Fruit fly (Drosophila melanogaster) whole organism, embryonic: ENCODE measurements around the gene CG31551.

ENCODE experiments used
- Abd-B ChIP-seq: fragments of 200-800 bp; sonication (Bioruptor generic); optimal IDR thresholded peaks from 2 replicates; lab custom pipeline; 2018; ENCODE audit warnings: missing biosample characterization, mild to moderate bottlenecking, missing genetic modification characterization, moderate library complexity
- CG1024 ChIP-seq: fragments of 200-800 bp; sonication (Bioruptor generic); IDR thresholded peaks from 2 replicates; pipeline ENCODE4 v1.3.6; 2022; ENCODE audit warnings: missing biosample characterization, missing genetic modification characterization
- CG10431 ChIP-seq: fragments of 200-800 bp; sonication (Bioruptor generic); optimal IDR thresholded peaks from 3 replicates; lab custom pipeline; 2018; ENCODE audit warnings: missing biosample characterization, mild to moderate bottlenecking, missing genetic modification characterization
- CG10654 ChIP-seq: fragments of 200-800 bp; sonication (Bioruptor generic); optimal IDR thresholded peaks from 2 replicates; lab custom pipeline; 2016; ENCODE audit warnings: missing biosample characterization, missing genetic modification characterization
- CG10959 ChIP-seq: fragments of 200-800 bp; sonication (Bioruptor generic); IDR thresholded peaks from 2 replicates; pipeline ENCODE4 v1.3.6; 2022; ENCODE audit warnings: missing biosample characterization, missing genetic modification characterization
- CG11504 ChIP-seq: fragments of 200-800 bp; sonication (Bioruptor generic); optimal IDR thresholded peaks from 3 replicates; lab custom pipeline; 2019; ENCODE audit warnings: missing biosample characterization, mild to moderate bottlenecking, missing genetic modification characterization, moderate library complexity
- CG12071 ChIP-seq: fragments of 200-800 bp; sonication (Bioruptor generic); optimal IDR thresholded peaks from 3 replicates; lab custom pipeline; 2018; ENCODE audit warnings: missing biosample characterization, mild to moderate bottlenecking, missing genetic modification characterization
- CG12236 ChIP-seq: fragments of 200-800 bp; sonication (Bioruptor generic); optimal IDR thresholded peaks from 2 replicates; lab custom pipeline; 2016; ENCODE audit warnings: missing biosample characterization, missing genetic modification characterization
- CG12299 ChIP-seq: fragments of 200-800 bp; sonication (Bioruptor generic); optimal IDR thresholded peaks from 2 replicates; lab custom pipeline; 2018; ENCODE audit warnings: missing biosample characterization, mild to moderate bottlenecking, missing genetic modification characterization
- CG13296 ChIP-seq: fragments of 200-800 bp; sonication (Bioruptor generic); optimal IDR thresholded peaks from 3 replicates; lab custom pipeline; 2018; ENCODE audit warnings: missing biosample characterization, mild to moderate bottlenecking, missing genetic modification characterization
- CG14050 ChIP-seq: fragments of 200-800 bp; sonication (Bioruptor generic); IDR thresholded peaks from 3 replicates; pipeline ENCODE4 v1.3.6; 2022; ENCODE audit warnings: missing biosample characterization, missing genetic modification characterization
- CG15514 ChIP-seq: fragments of 200-800 bp; sonication (Bioruptor generic); optimal IDR thresholded peaks from 3 replicates; lab custom pipeline; 2017; ENCODE audit warnings: missing biosample characterization, missing genetic modification characterization, mild to moderate bottlenecking, moderate library complexity, missing genetic modification reagents
- CG15696 ChIP-seq: fragments of 200-800 bp; sonication (Bioruptor generic); optimal IDR thresholded peaks from 2 replicates; lab custom pipeline; 2019; ENCODE audit warnings: missing biosample characterization, mild to moderate bottlenecking, missing genetic modification characterization, moderate library complexity
- CG1602 ChIP-seq: fragments of 200-800 bp; sonication (Bioruptor generic); optimal IDR thresholded peaks from 3 replicates; lab custom pipeline; 2016; ENCODE audit warnings: missing biosample characterization, missing genetic modification characterization
- CG17385 ChIP-seq: fragments of 200-800 bp; sonication (Bioruptor generic); optimal IDR thresholded peaks from 3 replicates; lab custom pipeline; 2018; ENCODE audit warnings: missing biosample characterization, mild to moderate bottlenecking, missing genetic modification characterization
- CG18262 ChIP-seq: fragments of 200-800 bp; optimal IDR thresholded peaks from 3 replicates; lab custom pipeline; 2019; ENCODE audit warnings: missing biosample characterization, mild to moderate bottlenecking, missing genetic modification characterization, moderate library complexity
- CG2875 ChIP-seq: fragments of 200-800 bp; sonication (Bioruptor generic); optimal IDR thresholded peaks from 2 replicates; lab custom pipeline; 2017; ENCODE audit warnings: missing biosample characterization, mild to moderate bottlenecking, missing genetic modification characterization, missing genetic modification reagents
- CG2889 ChIP-seq: fragments of 200-800 bp; sonication (Bioruptor generic); IDR thresholded peaks from 3 replicates; pipeline ENCODE4 v1.3.6; 2022; ENCODE audit warnings: missing biosample characterization, missing genetic modification characterization
- CG30431 ChIP-seq: fragments of 200-800 bp; sonication (Bioruptor generic); optimal IDR thresholded peaks from 2 replicates; lab custom pipeline; 2017; ENCODE audit warnings: missing biosample characterization, missing genetic modification characterization
- CG31224 ChIP-seq: fragments of 200-800 bp; sonication (Bioruptor generic); IDR thresholded peaks from 2 replicates; pipeline ENCODE4 v1.3.6; 2022; ENCODE audit warnings: missing biosample characterization, missing genetic modification characterization
- CG31365 ChIP-seq: fragments of 200-800 bp; sonication (Bioruptor generic); optimal IDR thresholded peaks from 2 replicates; lab custom pipeline; 2018; ENCODE audit warnings: missing biosample characterization, mild to moderate bottlenecking, missing genetic modification characterization
- CG34376 ChIP-seq: fragments of 200-800 bp; sonication (Bioruptor generic); optimal IDR thresholded peaks from 2 replicates; lab custom pipeline; 2018; ENCODE audit warnings: missing biosample characterization, mild to moderate bottlenecking, missing genetic modification characterization
- CG4707 ChIP-seq: fragments of 200-800 bp; sonication (Bioruptor generic); optimal IDR thresholded peaks from 2 replicates; lab custom pipeline; 2018; ENCODE audit warnings: missing biosample characterization, mild to moderate bottlenecking, missing genetic modification characterization, moderate library complexity
- CG4730 ChIP-seq: fragments of 200-800 bp; sonication (Bioruptor generic); IDR thresholded peaks from 2 replicates; pipeline ENCODE4 v1.3.6; 2022; ENCODE audit warnings: missing biosample characterization, missing genetic modification characterization
- CG5953 ChIP-seq: fragments of 200-800 bp; sonication (Bioruptor generic); IDR thresholded peaks from 2 replicates; pipeline ENCODE4 v1.3.6; 2022; ENCODE audit warnings: missing biosample characterization, missing genetic modification characterization
- CG6254 ChIP-seq: fragments of 200-800 bp; sonication (Bioruptor generic); optimal IDR thresholded peaks from 3 replicates; lab custom pipeline; 2017; ENCODE audit warnings: mild to moderate bottlenecking, missing biosample characterization, missing genetic modification reagents, missing genetic modification characterization
- CG7963 ChIP-seq: fragments of 200-800 bp; sonication (Bioruptor generic); IDR thresholded peaks from 3 replicates; pipeline ENCODE4 v1.3.6; 2022; ENCODE audit warnings: missing biosample characterization, missing genetic modification characterization; ENCODE audit not compliant: partially characterized antibody
- CG9727 ChIP-seq: fragments of 200-800 bp; sonication (Bioruptor generic); optimal IDR thresholded peaks from 3 replicates; lab custom pipeline; 2017; ENCODE audit warnings: missing biosample characterization, mild to moderate bottlenecking, missing genetic modification characterization
- Ets65A ChIP-seq: fragments of 200-800 bp; sonication (Bioruptor generic); peaks from one replicate; lab custom pipeline; 2016; ENCODE audit warnings: missing biosample characterization, missing genetic modification characterization
- HHEX ChIP-seq: fragments of 200-800 bp; sonication (Bioruptor generic); optimal IDR thresholded peaks from 3 replicates; lab custom pipeline; 2017; ENCODE audit warnings: missing biosample characterization, mild to moderate bottlenecking, missing genetic modification characterization, missing genetic modification reagents
- Hey ChIP-seq: fragments of 200-800 bp; sonication (Bioruptor generic); optimal IDR thresholded peaks from 3 replicates; lab custom pipeline; 2018; ENCODE audit warnings: missing biosample characterization, mild to moderate bottlenecking, missing genetic modification characterization
- Hr51 ChIP-seq, 2 experiments: fragments of 200-800 bp; sonication (Bioruptor generic); optimal IDR thresholded peaks; 2 replicates in 1 of 2; 3 replicates in 1 of 2; lab custom pipeline; 2016 to 2018; ENCODE audit warnings: missing biosample characterization in 2 of 2, missing genetic modification characterization in 2 of 2, mild to moderate bottlenecking in 1 of 2, moderate library complexity in 1 of 2
- Lhr ChIP-seq: fragments of 200-800 bp; sonication (Bioruptor generic); optimal IDR thresholded peaks from 3 replicates; lab custom pipeline; 2017; ENCODE audit warnings: mild to moderate bottlenecking, missing biosample characterization, missing genetic modification reagents, missing genetic modification characterization
- Mad ChIP-seq: fragments of 200-800 bp; sonication (Bioruptor generic); optimal IDR thresholded peaks from 2 replicates; lab custom pipeline; 2016; ENCODE audit warnings: missing biosample characterization, missing genetic modification characterization
- Opbp ChIP-seq: fragments of 200-800 bp; sonication (Bioruptor generic); IDR thresholded peaks from 3 replicates; pipeline ENCODE4 v1.3.6; 2022; ENCODE audit warnings: missing biosample characterization, missing genetic modification characterization; ENCODE audit not compliant: partially characterized antibody
- ab ChIP-seq: fragments of 200-800 bp; sonication (Bioruptor generic); optimal IDR thresholded peaks from 2 replicates; lab custom pipeline; 2016; ENCODE audit warnings: missing biosample characterization, missing genetic modification characterization
- amos ChIP-seq: fragments of 200-800 bp; sonication (Bioruptor generic); IDR thresholded peaks from 2 replicates; pipeline ENCODE4 v1.3.6; 2022; ENCODE audit warnings: missing biosample characterization, missing genetic modification characterization; ENCODE audit not compliant: partially characterized antibody
- br ChIP-seq: fragments of >200 bp; optimal IDR thresholded peaks from 2 replicates; lab custom pipeline; 2017
- btn ChIP-seq: fragments of 200-800 bp; sonication (Bioruptor generic); optimal IDR thresholded peaks from 2 replicates; lab custom pipeline; 2016; ENCODE audit warnings: missing biosample characterization, missing genetic modification characterization
- chinmo ChIP-seq: fragments of 200-800 bp; sonication (Bioruptor generic); IDR thresholded peaks from 4 replicates; pipeline ENCODE4 v1.3.6; 2022; ENCODE audit warnings: missing biosample characterization, missing genetic modification characterization; ENCODE audit not compliant: partially characterized antibody
- dati ChIP-seq: fragments of 200-800 bp; sonication (Bioruptor generic); IDR thresholded peaks from 2 replicates; pipeline ENCODE4 v1.3.6; 2022; ENCODE audit warnings: missing biosample characterization, missing genetic modification characterization
- luna ChIP-seq: fragments of 200-800 bp; sonication (Bioruptor generic); optimal IDR thresholded peaks from 2 replicates; lab custom pipeline; 2016; ENCODE audit warnings: missing biosample characterization, missing genetic modification characterization
- nau ChIP-seq: fragments of 200-800 bp; sonication (Bioruptor generic); optimal IDR thresholded peaks from 3 replicates; lab custom pipeline; 2017; ENCODE audit warnings: missing biosample characterization, mild to moderate bottlenecking, missing genetic modification characterization, missing genetic modification reagents
- onecut ChIP-seq: fragments of 200-800 bp; sonication (Bioruptor generic); IDR thresholded peaks from 2 replicates; pipeline ENCODE4 v1.3.6; 2022; ENCODE audit warnings: missing biosample characterization, missing genetic modification characterization
- p53 ChIP-seq: fragments of 200-800 bp; sonication (Bioruptor generic); optimal IDR thresholded peaks from 2 replicates; lab custom pipeline; 2016; ENCODE audit warnings: missing biosample characterization, missing genetic modification characterization
- pzg ChIP-seq: fragments of 200-800 bp; sonication (Bioruptor generic); optimal IDR thresholded peaks from 3 replicates; lab custom pipeline; 2018; ENCODE audit warnings: missing biosample characterization, mild to moderate bottlenecking, missing genetic modification characterization, moderate library complexity
- sr ChIP-seq: fragments of 200-800 bp; sonication (Bioruptor generic); IDR thresholded peaks from 3 replicates; pipeline ENCODE4 v1.3.6; 2022; ENCODE audit warnings: missing biosample characterization, missing genetic modification characterization
- trh ChIP-seq: fragments of 200-800 bp; sonication (Bioruptor generic); optimal IDR thresholded peaks from 2 replicates; lab custom pipeline; 2016; ENCODE audit warnings: missing biosample characterization, missing genetic modification characterization
- usp ChIP-seq: fragments of >200 bp; optimal IDR thresholded peaks from 2 replicates; lab custom pipeline; 2017; ENCODE audit warnings: missing biosample characterization, missing genetic modification characterization

CG31551 gene

dm6 chr3R:5672658-5673217, 45.1 kb downstream of the CG31551 start (continued):
- 0 out of 3 replicates have a peak, but pooled peaks have one; percentile 12 for TF ChIP-seq CG14050 (GFP tag; lab: Robert Waterston, UW)
- peak; percentile 50 for TF ChIP-seq CG12236 (GFP tag; lab: Kevin White, UChicago)
- peak; percentile 80 for TF ChIP-seq CG15696 (tag; lab: Kevin White, UChicago)
- TF ChIP-seq onecut = peak; percentile 81
- no peak for TF ChIP-seq br (lab: Kevin White, UChicago)
- TF ChIP-seq CG4730 (GFP tag; lab: Robert Waterston, UW) = peak; percentile 16; the same call in 1 of the 2 replicates
- TF ChIP-seq ab = no peak
- TF ChIP-seq sr = peak; percentile 45; the same call in 1 of the 3 replicates
- no peak for TF ChIP-seq Opbp (GFP tag; lab: Robert Waterston, UW)
- TF ChIP-seq CG7963 (GFP tag; lab: Robert Waterston, UW) = no peak
- no peak for TF ChIP-seq Abd-B
- peak; percentile 0 for TF ChIP-seq luna (GFP tag; lab: Kevin White, UChicago)
- TF ChIP-seq CG10654 (GFP tag; lab: Kevin White, UChicago) = peak; percentile 41
- TF ChIP-seq CG17385 (GFP tag; lab: Kevin White, UChicago) = peak; percentile 80
- no peak for TF ChIP-seq CG10959
- TF ChIP-seq CG4707 (GFP tag; lab: Kevin White, UChicago) = peak; percentile 93
- no peak for TF ChIP-seq CG11504 (tag; lab: Kevin White, UChicago)
- TF ChIP-seq CG2875 (GFP tag; lab: Kevin White, UChicago) = peak; percentile 93
- TF ChIP-seq btn = peak; percentile 57
- peak; percentile 93 for TF ChIP-seq CG13296 (GFP tag; lab: Kevin White, UChicago)
- TF ChIP-seq Mad (GFP tag; lab: Kevin White, UChicago) = peak; percentile 77
- no peak for TF ChIP-seq usp (GFP tag; lab: Kevin White, UChicago)
- peak; percentile 67 for TF ChIP-seq CG18262 (tag; lab: Kevin White, UChicago)
- no peak for TF ChIP-seq CG31224 (GFP tag; lab: Robert Waterston, UW)
- peak; percentile 72 for TF ChIP-seq CG15514 (GFP tag; lab: Kevin White, UChicago)
- peak; percentile 89 for TF ChIP-seq HHEX (GFP tag; lab: Kevin White, UChicago)
- TF ChIP-seq CG31365 (tag; lab: Kevin White, UChicago) = peak; percentile 87
- TF ChIP-seq Ets65A (GFP tag; lab: Kevin White, UChicago) = peak; percentile 79
- no peak for TF ChIP-seq CG2889 (GFP tag; lab: Robert Waterston, UW)
- TF ChIP-seq CG1024 = peak; percentile 52; the same call in 1 of the 2 replicates
- no peak; the same call in 1 of the 2 replicates for TF ChIP-seq amos
- TF ChIP-seq trh (GFP tag; lab: Kevin White, UChicago) = peak; percentile 50
- no peak for TF ChIP-seq CG5953
- peak; percentile 99 for TF ChIP-seq p53
- peak; percentile 80 for TF ChIP-seq CG9727 (GFP tag; lab: Kevin White, UChicago)
- peak; percentile 89 for TF ChIP-seq CG10431
- peak; percentile 85 for TF ChIP-seq Hey (tag; lab: Kevin White, UChicago)
- peak; percentile 27 for TF ChIP-seq CG1602
- no peak for TF ChIP-seq nau
- TF ChIP-seq Lhr = peak; percentile 78
- peak in 1 of 2 experiments; percentile 56 for TF ChIP-seq Hr51 (GFP tag; optimal IDR thresholded peaks at IDR 0.05; lab: Kevin White, UChicago)
- TF ChIP-seq dati (GFP tag; lab: Robert Waterston, UW) = no peak
- TF ChIP-seq pzg = peak; percentile 19
- peak; percentile 91 for TF ChIP-seq CG12299 (tag; lab: Kevin White, UChicago)
- peak; percentile 96 for TF ChIP-seq chinmo (GFP tag; lab: Robert Waterston, UW)
- peak; percentile 94 for TF ChIP-seq CG34376 (GFP tag; lab: Kevin White, UChicago)
- TF ChIP-seq CG12071 (GFP tag; lab: Kevin White, UChicago) = peak; percentile 94
- TF ChIP-seq CG30431 (GFP tag; lab: Kevin White, UChicago) = peak; percentile 8
- TF ChIP-seq CG6254 (GFP tag; lab: Kevin White, UChicago) = peak; percentile 66
